Worm (Caenorhabditis elegans) whole organism, L3 larva: ENCODE results near the gene C27A2.12.

Source experiments
- R02D3.7 ChIP-seq: fragments of 150-350 bp; optimal IDR thresholded peaks from 2 replicates; lab custom pipeline; 2014; ENCODE audit warnings: missing biosample characterization, missing genetic modification characterization
- ZK546.5 ChIP-seq: sonication (generic microtip); optimal IDR thresholded peaks from 2 replicates; lab custom pipeline; 2017; ENCODE audit warnings: missing biosample characterization, missing genetic modification characterization
- aly-2 ChIP-seq: fragments of 150-350 bp; optimal IDR thresholded peaks from 2 replicates; lab custom pipeline; 2014; ENCODE audit warnings: missing biosample characterization, missing genetic modification characterization
- ama-1 ChIP-seq: fragments of 150-350 bp; optimal IDR thresholded peaks from 2 replicates; lab custom pipeline; 2018
- ceh-16 ChIP-seq: sonication (generic microtip); optimal IDR thresholded peaks from 2 replicates; lab custom pipeline; 2017; ENCODE audit warnings: missing biosample characterization, missing genetic modification characterization
- ceh-28 ChIP-seq: fragments of 150-350 bp; optimal IDR thresholded peaks from 2 replicates; lab custom pipeline; 2014; ENCODE audit warnings: missing biosample characterization, missing genetic modification reagents, missing genetic modification characterization
- ceh-82 ChIP-seq: fragments of 150-350 bp; optimal IDR thresholded peaks from 2 replicates; lab custom pipeline; 2014; ENCODE audit warnings: missing biosample characterization, missing genetic modification characterization
- ceh-9 ChIP-seq: sonication (generic microtip); optimal IDR thresholded peaks from 2 replicates; lab custom pipeline; 2018; ENCODE audit warnings: missing biosample characterization, missing genetic modification characterization
- daf-12 ChIP-seq: fragments of 150-350 bp; optimal IDR thresholded peaks from 2 replicates; lab custom pipeline; 2014; ENCODE audit warnings: missing biosample characterization, missing genetic modification reagents, missing genetic modification characterization
- egl-27 ChIP-seq: sonication (generic microtip); optimal IDR thresholded peaks from 4 replicates; lab custom pipeline; 2017; ENCODE audit warnings: missing biosample characterization, missing genetic modification reagents, missing genetic modification characterization
- egl-5 ChIP-seq: fragments of 150-350 bp; optimal IDR thresholded peaks from 2 replicates; lab custom pipeline; 2017; ENCODE audit warnings: missing biosample characterization, missing genetic modification reagents, missing genetic modification characterization, inconsistent platforms
- elt-2 ChIP-seq: sonication (generic microtip); optimal IDR thresholded peaks from 2 replicates; lab custom pipeline; 2016; ENCODE audit warnings: missing genetic modification reagents, mild to moderate bottlenecking, missing genetic modification characterization, missing compliant biosample characterization
- elt-3 ChIP-seq, 3 experiments: fragments of 150-350 bp in 1 of 3; sonication (generic microtip) in 2 of 3; optimal IDR thresholded peaks; 2 replicates in 2 of 3; 4 replicates in 1 of 3; lab custom pipeline; 2014 to 2017; ENCODE audit warnings: missing biosample characterization in 3 of 3, missing genetic modification characterization in 3 of 3
- eor-1 ChIP-seq, 2 experiments: fragments of 150-350 bp; optimal IDR thresholded peaks; 2 replicates each; lab custom pipeline; 2014 to 2018; ENCODE audit warnings: missing biosample characterization in 2 of 2, missing genetic modification characterization in 2 of 2
- fkh-10 ChIP-seq: sonication (generic microtip); optimal IDR thresholded peaks from 2 replicates; lab custom pipeline; 2017; ENCODE audit warnings: missing biosample characterization, missing genetic modification reagents, missing genetic modification characterization
- fkh-2 ChIP-seq: fragments of 150-350 bp; optimal IDR thresholded peaks from 2 replicates; lab custom pipeline; 2014; ENCODE audit warnings: missing biosample characterization, missing genetic modification reagents, missing genetic modification characterization
- fos-1 ChIP-seq: fragments of 150-350 bp; optimal IDR thresholded peaks from 2 replicates; lab custom pipeline; 2014; ENCODE audit warnings: missing biosample characterization, missing genetic modification characterization
- hmg-11 ChIP-seq: sonication (generic microtip); optimal IDR thresholded peaks from 2 replicates; lab custom pipeline; 2016; ENCODE audit warnings: missing genetic modification characterization, missing compliant biosample characterization
- jun-1 ChIP-seq: fragments of 150-350 bp; optimal IDR thresholded peaks from 2 replicates; lab custom pipeline; 2014; ENCODE audit warnings: missing biosample characterization, missing genetic modification reagents, missing genetic modification characterization
- lin-15B ChIP-seq: fragments of 150-350 bp; optimal IDR thresholded peaks from 2 replicates; lab custom pipeline; 2014; ENCODE audit warnings: missing biosample characterization, missing genetic modification characterization
- lin-39 ChIP-seq: fragments of 150-350 bp; optimal IDR thresholded peaks from 2 replicates; lab custom pipeline; 2018; ENCODE audit warnings: missing biosample characterization, missing genetic modification reagents, missing genetic modification characterization
- lsy-12 ChIP-seq: sonication (generic microtip); optimal IDR thresholded peaks from 2 replicates; lab custom pipeline; 2016; ENCODE audit warnings: mild to moderate bottlenecking, missing genetic modification characterization, missing compliant biosample characterization
- mdl-1 ChIP-seq: fragments of 150-350 bp; optimal IDR thresholded peaks from 2 replicates; lab custom pipeline; 2014; ENCODE audit warnings: missing biosample characterization, missing genetic modification characterization
- nfya-1 ChIP-seq: sonication (generic microtip); optimal IDR thresholded peaks from 2 replicates; lab custom pipeline; 2017; ENCODE audit warnings: missing genetic modification characterization, mild to moderate bottlenecking, missing compliant biosample characterization, antibody characterized with exemption, moderate library complexity; ENCODE audit not compliant: insufficient read depth
- nhr-12 ChIP-seq: fragments of 150-350 bp; optimal IDR thresholded peaks from 2 replicates; lab custom pipeline; 2014; ENCODE audit warnings: missing biosample characterization, missing genetic modification characterization
- nhr-23 ChIP-seq: fragments of 150-350 bp; optimal IDR thresholded peaks from 2 replicates; lab custom pipeline; 2014; ENCODE audit warnings: missing biosample characterization, missing genetic modification reagents, missing genetic modification characterization
- nhr-237 ChIP-seq: fragments of 150-350 bp; optimal IDR thresholded peaks from 2 replicates; lab custom pipeline; 2014; ENCODE audit warnings: missing biosample characterization, missing genetic modification characterization
- nhr-28 ChIP-seq: fragments of 150-350 bp; optimal IDR thresholded peaks from 2 replicates; lab custom pipeline; 2014; ENCODE audit warnings: missing biosample characterization, missing genetic modification characterization
- nhr-43 ChIP-seq: sonication (generic microtip); optimal IDR thresholded peaks from 2 replicates; lab custom pipeline; 2016; ENCODE audit warnings: mild to moderate bottlenecking, missing genetic modification characterization, missing compliant biosample characterization; ENCODE audit not compliant: poor library complexity, severe bottlenecking
- nhr-76 ChIP-seq: fragments of 150-350 bp; sonication (generic microtip); optimal IDR thresholded peaks from 5 replicates; lab custom pipeline; 2014; ENCODE audit warnings: missing biosample characterization, missing genetic modification characterization
- nhr-77 ChIP-seq: fragments of 150-350 bp; optimal IDR thresholded peaks from 2 replicates; lab custom pipeline; 2014; ENCODE audit warnings: missing biosample characterization, missing genetic modification characterization
- pha-4 ChIP-seq: fragments of 150-350 bp; optimal IDR thresholded peaks from 2 replicates; lab custom pipeline; 2014; ENCODE audit warnings: missing biosample characterization, missing genetic modification reagents, missing genetic modification characterization
- pqm-1 ChIP-seq: fragments of 150-350 bp; optimal IDR thresholded peaks from 2 replicates; lab custom pipeline; 2017; ENCODE audit warnings: missing biosample characterization, missing genetic modification characterization, inconsistent platforms
- sea-2 ChIP-seq: fragments of 150-350 bp; sonication (generic microtip); optimal IDR thresholded peaks from 4 replicates; lab custom pipeline; 2014; ENCODE audit warnings: missing biosample characterization, missing genetic modification reagents, missing genetic modification characterization
- skn-1 ChIP-seq: fragments of 150-350 bp; optimal IDR thresholded peaks from 2 replicates; lab custom pipeline; 2014; ENCODE audit warnings: missing biosample characterization, missing genetic modification characterization
- snpc-4 ChIP-seq: fragments of 150-350 bp; optimal IDR thresholded peaks from 2 replicates; lab custom pipeline; 2014; ENCODE audit warnings: missing biosample characterization, missing genetic modification characterization
- tbx-2 ChIP-seq: sonication (generic microtip); optimal IDR thresholded peaks from 2 replicates; lab custom pipeline; 2016; ENCODE audit warnings: mild to moderate bottlenecking, missing genetic modification characterization, missing compliant biosample characterization
- unc-39 ChIP-seq: sonication (generic microtip); optimal IDR thresholded peaks from 4 replicates; lab custom pipeline; 2017; ENCODE audit warnings: missing biosample characterization, missing genetic modification characterization
- unc-62 ChIP-seq: fragments of 150-350 bp; sonication (generic microtip); optimal IDR thresholded peaks from 4 replicates; lab custom pipeline; 2014; ENCODE audit warnings: missing biosample characterization, missing genetic modification reagents, missing genetic modification characterization
- zag-1 ChIP-seq: fragments of 150-350 bp; optimal IDR thresholded peaks from 2 replicates; lab custom pipeline; 2014; ENCODE audit warnings: missing biosample characterization, missing genetic modification characterization
- ztf-11 ChIP-seq: fragments of 150-350 bp; optimal IDR thresholded peaks from 2 replicates; lab custom pipeline; 2014; ENCODE audit warnings: missing biosample characterization, missing genetic modification characterization
- ztf-4 ChIP-seq: fragments of 150-350 bp; optimal IDR thresholded peaks from 2 replicates; lab custom pipeline; 2014; ENCODE audit warnings: missing biosample characterization, missing genetic modification characterization

C27A2.12 gene

DNA sequence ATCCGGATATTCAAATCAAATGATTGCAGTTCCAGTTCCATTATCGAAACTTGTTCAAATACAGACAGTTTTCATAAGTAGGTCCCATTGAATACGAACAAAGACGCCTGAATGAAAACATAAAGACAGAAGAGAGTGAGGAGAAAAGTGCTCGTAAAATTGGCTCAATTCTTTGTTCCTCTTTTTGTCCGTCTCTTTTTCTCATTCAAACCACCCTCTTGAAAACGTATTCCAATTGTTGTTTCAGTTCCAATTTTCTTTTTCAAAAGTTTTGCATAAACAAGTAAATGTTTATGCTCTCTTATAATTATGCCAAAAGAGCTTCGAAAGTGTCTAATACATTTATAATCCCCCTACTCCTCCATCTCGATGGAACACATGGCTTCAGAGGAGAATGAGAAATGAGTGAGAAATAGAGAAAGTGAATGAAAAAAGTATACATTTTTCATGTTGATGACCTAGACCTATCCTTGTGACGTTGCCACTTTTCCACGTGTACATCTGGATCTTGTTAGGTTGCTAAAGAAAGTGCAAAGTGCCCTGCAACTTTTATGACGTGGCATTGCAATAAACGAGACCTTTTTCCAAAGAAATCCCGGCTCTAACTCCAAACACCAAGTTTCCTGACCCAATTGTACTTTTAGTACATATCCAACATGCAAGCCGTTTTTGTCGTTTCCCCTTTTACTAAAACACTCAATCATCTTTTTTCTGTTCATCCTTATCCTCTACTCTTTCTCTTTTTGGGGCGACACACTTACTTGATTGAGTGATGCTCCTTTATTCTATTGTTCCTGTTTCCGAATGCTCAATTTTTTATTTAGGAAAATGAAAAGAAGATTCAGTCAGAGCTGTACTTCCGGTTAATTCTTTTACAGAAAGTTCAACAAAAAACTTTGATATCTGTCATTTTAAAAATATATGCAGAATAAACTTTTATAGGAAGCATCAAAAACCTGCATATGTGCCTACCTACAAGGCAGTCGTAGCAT, 11.4 kb downstream of the C27A2.12 start:
- TF ChIP-seq nfya-1 (peak; percentile 4), unc-62 (GFP tag; lab: Kevin White, UChicago) (peak; percentile 3), hmg-11 (tag; lab: Kevin White, UChicago) (peak; percentile 9), sea-2 (no peak), egl-5 (peak; percentile 3), pha-4 (tag; lab: Kevin White, UChicago) (no peak), fkh-10 (GFP tag; lab: Kevin White, UChicago) (peak; percentile 90), ceh-82 (tag; lab: Kevin White, UChicago) (no peak), fkh-2 (tag; lab: Kevin White, UChicago) (peak; percentile 84)

DNA sequence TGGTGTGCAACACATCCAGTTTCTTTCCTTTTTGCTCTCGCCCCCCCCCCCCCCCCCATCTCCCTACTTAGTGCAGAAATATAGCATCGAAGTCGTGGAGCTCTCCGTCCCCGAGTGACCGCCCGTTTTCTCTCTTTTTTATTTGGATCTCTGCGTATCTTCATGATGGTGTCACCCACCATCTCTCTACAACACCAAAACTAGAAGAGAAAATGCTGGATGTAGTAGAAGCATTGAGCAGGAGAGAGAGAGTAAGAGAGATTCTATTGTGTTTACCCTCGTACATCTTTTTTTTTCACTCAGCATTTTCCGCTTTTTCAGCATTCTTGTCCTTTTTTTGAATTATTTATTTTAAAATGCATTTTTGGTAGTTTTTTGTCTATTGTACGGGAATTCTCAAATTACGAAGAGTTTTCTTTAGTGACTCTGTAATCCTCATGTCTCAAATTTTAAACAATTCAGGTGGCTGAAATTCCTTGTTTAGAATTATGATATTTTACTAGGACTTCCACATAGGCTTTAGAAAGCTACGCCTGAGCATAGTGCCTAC, 15.5 kb downstream of the C27A2.12 start:
- no peak for TF ChIP-seq zag-1 (tag; lab: Kevin White, UChicago)
- no peak for TF ChIP-seq fkh-2 (tag; lab: Kevin White, UChicago)
- no peak for TF ChIP-seq nhr-28
- peak; percentile 55 for TF ChIP-seq hmg-11 (tag; lab: Kevin White, UChicago)
- TF ChIP-seq lin-39 (tag; lab: Kevin White, UChicago) = peak; percentile 23
- TF ChIP-seq lin-15B (tag; lab: Kevin White, UChicago) = peak; percentile 23
- peak; percentile 52 for TF ChIP-seq nfya-1

DNA sequence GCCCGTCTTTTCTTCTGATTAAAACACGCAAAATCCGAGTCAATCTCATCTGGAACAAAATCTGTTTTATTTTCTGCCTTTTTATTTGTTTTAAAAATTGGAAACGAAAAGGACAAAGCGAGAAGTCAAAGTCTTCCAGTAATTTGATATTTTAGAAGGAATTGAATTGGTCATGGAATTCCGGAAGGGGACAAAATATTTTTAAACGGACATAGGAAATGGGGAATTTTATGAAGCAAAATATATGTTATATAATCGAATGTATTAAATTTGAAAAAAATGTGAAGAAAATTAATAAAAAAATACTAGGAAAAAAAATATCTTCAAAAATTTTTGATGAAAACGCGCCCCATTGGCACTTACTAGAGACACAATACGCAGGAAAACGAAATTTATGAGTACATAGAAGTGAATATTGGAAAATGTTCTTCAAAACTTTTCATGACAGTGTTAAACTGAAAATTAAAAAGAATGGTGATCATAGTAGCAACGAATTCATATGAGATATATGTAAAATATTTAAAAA, 17.2 kb downstream of the C27A2.12 start, which contains the start of gene F33G12.7:
TSS of gene F33G12.7 (minus strand) at position 51 of the 526 bp plus-strand sequence.
- TF ChIP-seq ceh-82 (tag; lab: Kevin White, UChicago) (no peak), pha-4 (tag; lab: Kevin White, UChicago) (peak; percentile 5), mdl-1 (tag; lab: Kevin White, UChicago) (no peak)

DNA sequence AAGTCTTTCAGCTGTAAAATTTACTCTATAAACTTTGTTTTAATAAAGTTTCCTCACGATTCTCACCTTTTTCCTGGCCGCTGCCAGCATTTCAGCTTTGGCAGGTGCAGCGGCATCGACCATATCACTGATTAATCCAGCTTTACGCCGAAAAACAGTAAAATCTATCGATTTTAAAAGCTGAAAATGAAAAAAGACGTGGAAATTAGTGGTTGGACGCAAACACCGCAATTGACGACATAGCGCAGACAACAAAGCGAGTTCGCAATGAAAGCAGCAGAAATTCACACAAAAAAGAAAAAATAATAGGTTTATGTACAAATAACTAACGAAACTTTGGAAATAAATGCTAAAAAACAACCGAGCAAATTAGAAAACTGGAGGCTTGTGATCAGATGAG, 18.0 kb downstream of the C27A2.12 start, which contains the start of gene golg-2:
TSS of gene golg-2 (minus strand) at position 180 of the 400 bp plus-strand sequence.
- TF ChIP-seq ztf-11 (tag; lab: Kevin White, UChicago) (no peak), nhr-77 (tag; lab: Kevin White, UChicago) (no peak), fos-1 (tag; lab: Kevin White, UChicago) (no peak), ceh-28 (tag; lab: Kevin White, UChicago) (no peak), R02D3.7 (tag; lab: Kevin White, UChicago) (no peak), daf-12 (tag; lab: Kevin White, UChicago) (no peak), ZK546.5 (tag; lab: Kevin White, UChicago) (no peak), aly-2 (tag; lab: Kevin White, UChicago) (no peak), elt-2 (tag; lab: Kevin White, UChicago) (peak; percentile 48), nhr-43 (tag; lab: Kevin White, UChicago) (no peak), jun-1 (tag; lab: Kevin White, UChicago) (no peak), fkh-10 (GFP tag; lab: Kevin White, UChicago) (no peak), nhr-76 (tag; lab: Kevin White, UChicago) (no peak), fkh-2 (tag; lab: Kevin White, UChicago) (no peak), nhr-23 (tag; lab: Kevin White, UChicago) (no peak), lin-39 (tag; lab: Kevin White, UChicago) (no peak), unc-62 (GFP tag; lab: Kevin White, UChicago) (no peak), pqm-1 (tag; lab: Kevin White, UChicago) (no peak), egl-27 (no peak), nfya-1 (peak; percentile 17), ceh-82 (tag; lab: Kevin White, UChicago) (no peak), tbx-2 (tag; lab: Kevin White, UChicago) (no peak), eor-1 (tag; optimal IDR thresholded peaks at IDR 0.05; lab: Kevin White, UChicago) (no peak), zag-1 (tag; lab: Kevin White, UChicago) (no peak), pha-4 (tag; lab: Kevin White, UChicago) (peak; percentile 37), elt-3 (tag; optimal IDR thresholded peaks at IDR 0.05; lab: Kevin White, UChicago) (no peak), ztf-4 (tag; lab: Kevin White, UChicago) (no peak), ama-1 (lab: Kevin White, UChicago) (peak; percentile 47), snpc-4 (tag; lab: Kevin White, UChicago) (no peak), nhr-12 (tag; lab: Kevin White, UChicago) (no peak), skn-1 (tag; lab: Kevin White, UChicago) (no peak), ceh-9 (tag; lab: Kevin White, UChicago) (no peak), hmg-11 (tag; lab: Kevin White, UChicago) (peak; percentile 20), nhr-237 (tag; lab: Kevin White, UChicago) (no peak), lsy-12 (no peak), lin-15B (tag; lab: Kevin White, UChicago) (no peak), ceh-16 (no peak), egl-5 (no peak), unc-39 (tag; lab: Kevin White, UChicago) (no peak)
